Worm (Caenorhabditis elegans) whole organism, L1 larva: ENCODE data around the gene zim-3.
A peak's percentile ranks its signal among the peaks of the same experiment; 100 is the strongest.

Experiments
- C04F5.9 ChIP-seq: sonication (generic microtip); optimal IDR thresholded peaks from 2 replicates; lab custom pipeline; 2016; ENCODE audit warnings: missing genetic modification characterization, missing compliant biosample characterization
- blmp-1 ChIP-seq: fragments of 150-350 bp; optimal IDR thresholded peaks from 2 replicates; lab custom pipeline; 2014; ENCODE audit warnings: missing biosample characterization, missing genetic modification characterization
- ceh-82 ChIP-seq, 3 experiments: fragments of 150-350 bp in 1 of 3; sonication (generic microtip) in 2 of 3; optimal IDR thresholded peaks; 2 replicates each; lab custom pipeline; 2014 to 2017; ENCODE audit warnings: missing biosample characterization in 3 of 3, missing genetic modification characterization in 3 of 3
- dsc-1 ChIP-seq: sonication (generic microtip); optimal IDR thresholded peaks from 2 replicates; lab custom pipeline; 2016; ENCODE audit warnings: mild to moderate bottlenecking, missing genetic modification characterization, missing compliant biosample characterization
- efl-1 ChIP-seq, 4 experiments: fragments of 150-350 bp; optimal IDR thresholded peaks in 3 of 4; peaks in 1 of 4; 1 replicate in 1 of 4; 2 replicates in 3 of 4; lab custom pipeline; 2014; ENCODE audit warnings: missing biosample characterization in 2 of 4, missing genetic modification characterization in 2 of 4, missing genetic modification reagents in 2 of 4
- efl-3 ChIP-seq: fragments of 200-800 bp; sonication (Bioruptor generic); optimal IDR thresholded peaks from 2 replicates; lab custom pipeline; 2018; ENCODE audit warnings: mild to moderate bottlenecking, missing genetic modification characterization, missing compliant biosample characterization
- elt-2 ChIP-seq: sonication (generic microtip); optimal IDR thresholded peaks from 2 replicates; lab custom pipeline; 2016; ENCODE audit warnings: missing genetic modification characterization, mild to moderate bottlenecking, inconsistent platforms, missing compliant biosample characterization, missing genetic modification reagents
- fkh-10 ChIP-seq: sonication (generic microtip); optimal IDR thresholded peaks from 2 replicates; lab custom pipeline; 2017; ENCODE audit warnings: missing biosample characterization, missing genetic modification reagents, missing genetic modification characterization
- fkh-8 ChIP-seq: sonication (generic microtip); optimal IDR thresholded peaks from 2 replicates; lab custom pipeline; 2016; ENCODE audit warnings: mild to moderate bottlenecking, missing genetic modification characterization, missing compliant biosample characterization
- hlh-17 ChIP-seq: fragments of 200-800 bp; sonication (Bioruptor generic); optimal IDR thresholded peaks from 2 replicates; lab custom pipeline; 2018; ENCODE audit warnings: missing genetic modification characterization, mild to moderate bottlenecking, missing compliant biosample characterization, moderate library complexity, borderline replicate concordance
- hlh-4 ChIP-seq: sonication (generic microtip); optimal IDR thresholded peaks from 2 replicates; lab custom pipeline; 2016; ENCODE audit warnings: mild to moderate bottlenecking, missing genetic modification characterization, missing compliant biosample characterization
- isw-1 ChIP-seq: fragments of 200-800 bp; sonication (Bioruptor generic); IDR thresholded peaks from 2 replicates; pipeline ENCODE4 v1.3.6; 2022; ENCODE audit warnings: missing genetic modification characterization, missing compliant biosample characterization
- lin-14 ChIP-seq: fragments of 200-800 bp; sonication (Bioruptor generic); optimal IDR thresholded peaks from 2 replicates; lab custom pipeline; 2018; ENCODE audit warnings: mild to moderate bottlenecking, missing genetic modification characterization, moderate library complexity, missing compliant biosample characterization
- lin-15B ChIP-seq: fragments of 150-350 bp; sonication (generic microtip); optimal IDR thresholded peaks from 3 replicates; lab custom pipeline; 2014; ENCODE audit warnings: missing biosample characterization, missing genetic modification characterization
- lin-35 ChIP-seq, 2 experiments: fragments of 150-350 bp; optimal IDR thresholded peaks; 2 replicates each; lab custom pipeline; 2014; ENCODE audit warnings: missing biosample characterization in 2 of 2, missing genetic modification characterization in 2 of 2, missing genetic modification reagents in 2 of 2
- lin-39 ChIP-seq: fragments of 150-350 bp; optimal IDR thresholded peaks from 2 replicates; lab custom pipeline; 2014; ENCODE audit warnings: missing biosample characterization, missing genetic modification reagents, missing genetic modification characterization
- lir-3 ChIP-seq: sonication (generic microtip); optimal IDR thresholded peaks from 2 replicates; lab custom pipeline; 2016; ENCODE audit warnings: mild to moderate bottlenecking, missing genetic modification characterization, moderate library complexity, missing compliant biosample characterization; ENCODE audit not compliant: poor library complexity
- lsy-2 ChIP-seq, 2 experiments: fragments of 150-350 bp; optimal IDR thresholded peaks; 2 replicates each; lab custom pipeline; 2014; ENCODE audit warnings: missing biosample characterization in 2 of 2, missing genetic modification characterization in 2 of 2
- nhr-47 ChIP-seq: sonication (generic microtip); optimal IDR thresholded peaks from 2 replicates; lab custom pipeline; 2016; ENCODE audit warnings: mild to moderate bottlenecking, missing genetic modification characterization, moderate library complexity, missing compliant biosample characterization
- nhr-71 ChIP-seq: sonication (generic microtip); optimal IDR thresholded peaks from 2 replicates; lab custom pipeline; 2016; ENCODE audit warnings: mild to moderate bottlenecking, missing genetic modification characterization, moderate library complexity, missing compliant biosample characterization
- nhr-77 ChIP-seq: fragments of 150-350 bp; optimal IDR thresholded peaks from 2 replicates; lab custom pipeline; 2014; ENCODE audit warnings: missing biosample characterization, missing genetic modification characterization
- nhr-84 ChIP-seq: sonication (generic microtip); optimal IDR thresholded peaks from 2 replicates; lab custom pipeline; 2017; ENCODE audit warnings: missing biosample characterization, missing genetic modification characterization
- pqm-1 ChIP-seq: sonication (generic microtip); optimal IDR thresholded peaks from 3 replicates; lab custom pipeline; 2017; ENCODE audit warnings: missing biosample characterization, missing genetic modification characterization
- sox-4 ChIP-seq: sonication (generic microtip); optimal IDR thresholded peaks from 2 replicates; lab custom pipeline; 2016; ENCODE audit warnings: missing genetic modification characterization, missing compliant biosample characterization
- swsn-7 ChIP-seq: sonication (generic microtip); optimal IDR thresholded peaks from 2 replicates; lab custom pipeline; 2016; ENCODE audit warnings: missing genetic modification characterization, missing compliant biosample characterization
- unc-30 ChIP-seq: sonication (generic microtip); optimal IDR thresholded peaks from 2 replicates; lab custom pipeline; 2017; ENCODE audit warnings: missing biosample characterization, missing genetic modification characterization
- unc-62 ChIP-seq: fragments of 150-350 bp; optimal IDR thresholded peaks from 2 replicates; lab custom pipeline; 2014; ENCODE audit warnings: missing biosample characterization, missing genetic modification reagents, missing genetic modification characterization
- unc-86 ChIP-seq: sonication (generic microtip); optimal IDR thresholded peaks from 2 replicates; lab custom pipeline; 2016; ENCODE audit warnings: missing genetic modification characterization, missing compliant biosample characterization

The zim-3 gene

DNA sequence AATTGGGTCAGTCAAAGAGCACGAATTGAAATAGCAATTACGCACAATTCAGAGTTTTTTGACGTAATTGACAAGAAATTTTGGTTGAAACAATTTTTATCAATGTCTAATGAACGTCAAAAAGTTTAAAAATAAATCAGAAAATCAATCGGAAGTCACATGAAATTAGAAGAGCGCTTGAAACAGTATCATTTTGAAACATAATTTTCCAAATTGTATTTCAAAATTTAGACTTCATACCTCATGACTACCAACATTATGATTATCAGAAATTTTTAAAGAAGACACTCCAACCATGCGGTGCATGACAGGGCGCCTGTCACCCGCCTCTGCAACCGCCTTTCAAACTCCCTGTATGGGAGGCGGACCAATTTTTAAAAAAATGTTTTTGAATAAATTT, 45.2 kb upstream of the zim-3 start:
- TF ChIP-seq hlh-17 (GFP tag; lab: Kevin White, UChicago) = no peak
- no peak for TF ChIP-seq efl-3 (GFP tag; lab: Kevin White, UChicago)
- TF ChIP-seq isw-1 (GFP tag; lab: Robert Waterston, UW) = no peak
- no peak for TF ChIP-seq C04F5.9 (tag; lab: Kevin White, UChicago)
- TF ChIP-seq lin-15B (tag; lab: Kevin White, UChicago) = no peak
- peak; percentile 31 for TF ChIP-seq elt-2 (tag; lab: Kevin White, UChicago)

DNA sequence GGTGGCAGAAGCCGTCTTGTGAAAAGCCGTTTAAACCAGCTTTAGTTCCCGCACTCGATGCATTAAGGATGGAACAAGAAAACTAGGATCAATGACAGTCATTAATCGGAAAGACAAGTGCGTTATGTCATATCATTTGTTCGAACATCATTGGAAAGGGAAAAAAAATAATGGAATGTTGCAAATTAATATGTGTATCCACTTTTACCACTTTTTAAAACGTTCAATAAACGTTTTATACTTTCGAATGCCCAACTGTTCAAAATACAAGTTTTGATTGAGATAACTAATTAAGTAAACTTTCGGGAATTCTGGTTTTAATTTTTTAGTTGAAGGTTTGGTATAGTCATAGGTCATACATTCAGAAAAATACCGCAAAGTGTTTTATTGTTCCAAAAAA, 43.4 kb upstream of the zim-3 start, which contains the start of gene C02F4.4:
C02F4.4 (minus strand) TSS at position 101 of the 400 bp plus-strand sequence.
- TF ChIP-seq blmp-1 (tag; lab: Kevin White, UChicago) = peak; percentile 15
- no peak for TF ChIP-seq nhr-71

DNA sequence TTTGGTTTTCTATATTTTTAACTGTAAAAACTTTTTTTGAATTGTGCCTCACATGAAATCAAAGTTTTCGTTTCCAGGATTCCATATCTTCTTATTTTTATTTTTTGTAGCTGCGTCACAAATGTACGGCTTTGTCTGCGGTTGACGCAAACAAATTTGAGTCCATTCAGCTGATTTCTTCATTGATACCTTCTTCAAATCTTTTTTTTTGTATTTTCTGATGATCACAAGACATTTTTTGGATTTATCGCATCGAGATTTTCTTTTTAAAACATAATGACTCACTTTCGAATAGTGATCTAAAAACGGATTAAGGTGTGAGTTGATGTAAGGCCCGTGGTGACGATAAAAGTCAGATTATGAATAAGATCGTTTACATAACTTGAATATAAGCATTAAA, 39.9 kb upstream of the zim-3 start:
- TF ChIP-seq fkh-8 (tag; lab: Kevin White, UChicago) (peak; percentile 54), dsc-1 (tag; lab: Kevin White, UChicago) (peak; percentile 69), hlh-4 (tag; lab: Kevin White, UChicago) (no peak), sox-4 (tag; lab: Kevin White, UChicago) (peak; percentile 55), nhr-71 (peak; percentile 3)

DNA sequence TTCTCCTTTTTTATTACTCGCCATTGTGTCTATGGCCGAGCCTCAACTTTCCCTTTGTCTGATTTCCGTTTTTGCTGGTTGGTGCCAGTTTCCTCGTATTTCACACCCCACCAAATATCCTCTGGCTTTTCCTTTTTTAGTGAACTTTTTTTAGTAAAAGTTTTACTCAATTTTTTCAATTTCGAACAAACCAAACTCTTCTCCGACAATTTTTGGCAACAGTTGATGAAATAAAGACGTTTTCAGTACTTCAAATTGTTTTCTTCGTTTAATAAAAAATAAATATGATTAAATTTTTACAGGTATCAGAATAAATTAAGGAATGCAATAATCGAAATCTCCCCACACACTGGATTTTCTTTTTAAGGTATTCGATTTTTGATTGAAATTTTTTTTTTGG, 37.4 kb upstream of the zim-3 start, which contains the start of gene cal-4:
cal-4 (plus strand) TSS at position 301 of the 400 bp plus-strand sequence.
- TF ChIP-seq swsn-7 = no peak
- peak; percentile 9 for TF ChIP-seq lin-14 (GFP tag; lab: Kevin White, UChicago)

DNA sequence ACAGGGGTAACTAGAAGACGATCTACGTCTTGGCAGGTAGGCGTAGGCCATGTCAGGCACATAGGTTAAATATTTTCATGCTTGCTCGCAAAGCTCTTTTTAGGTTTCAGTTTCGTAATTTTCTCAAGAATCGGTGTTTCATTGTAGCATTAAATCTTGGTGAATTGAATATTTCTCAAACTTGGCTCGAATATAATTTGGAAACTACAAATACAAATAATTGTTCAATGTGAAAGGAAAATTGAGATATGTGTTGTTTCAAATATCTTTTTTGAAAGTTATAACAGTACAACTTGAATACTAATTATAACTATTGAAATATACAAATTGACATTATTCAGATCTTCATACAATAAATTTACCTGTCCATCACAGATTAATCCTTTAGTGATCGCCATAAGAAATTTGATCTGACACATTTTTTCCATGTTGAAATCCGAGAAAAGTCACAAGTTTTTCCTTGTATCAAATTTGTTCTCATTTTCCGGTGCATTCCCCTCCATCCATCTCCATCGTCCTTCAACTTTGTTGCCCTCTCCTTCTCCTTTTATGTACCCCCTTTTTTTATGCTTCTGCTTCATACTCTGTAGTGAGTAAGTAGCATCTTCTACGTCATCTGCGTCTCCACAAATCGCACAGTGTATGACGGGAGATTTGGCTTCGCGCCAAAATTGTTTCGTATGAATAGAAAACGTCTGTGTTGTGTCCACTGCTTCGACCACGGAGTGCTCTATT, 34.3 kb upstream of the zim-3 start, which contains the start of gene C02F4.5:
C02F4.5 (minus strand) TSS at position 51 of the 735 bp plus-strand sequence.
- TF ChIP-seq nhr-71 (peak; percentile 28), lin-35 (GFP tag; optimal IDR thresholded peaks at IDR 0.05; lab: Kevin White, UChicago) (peak in 1 of 2 experiments; percentile 5), fkh-8 (tag; lab: Kevin White, UChicago) (peak; percentile 60), unc-86 (tag; lab: Kevin White, UChicago) (peak; percentile 25), unc-30 (tag; lab: Kevin White, UChicago) (no peak), nhr-47 (tag; lab: Kevin White, UChicago) (peak; percentile 6), swsn-7 (peak; percentile 2), ceh-82 (tag; optimal IDR thresholded peaks at IDR 0.05; lab: Kevin White, UChicago) (peak in 1 of 3 experiments; percentile 24), lin-39 (tag; lab: Kevin White, UChicago) (no peak), fkh-10 (GFP tag; lab: Kevin White, UChicago) (peak; percentile 74), lin-14 (GFP tag; lab: Kevin White, UChicago) (peak; percentile 70), nhr-84 (no peak), unc-62 (GFP tag; lab: Kevin White, UChicago) (no peak), pqm-1 (tag; lab: Kevin White, UChicago) (no peak), efl-1 (optimal IDR thresholded peaks at IDR 0.05; lab: Kevin White, UChicago) (no peak), efl-1 (GFP tag; optimal IDR thresholded peaks at IDR 0.05 in 1 of 2; lab: Kevin White, UChicago) (peak in 1 of 2 experiments; percentile 32)

DNA sequence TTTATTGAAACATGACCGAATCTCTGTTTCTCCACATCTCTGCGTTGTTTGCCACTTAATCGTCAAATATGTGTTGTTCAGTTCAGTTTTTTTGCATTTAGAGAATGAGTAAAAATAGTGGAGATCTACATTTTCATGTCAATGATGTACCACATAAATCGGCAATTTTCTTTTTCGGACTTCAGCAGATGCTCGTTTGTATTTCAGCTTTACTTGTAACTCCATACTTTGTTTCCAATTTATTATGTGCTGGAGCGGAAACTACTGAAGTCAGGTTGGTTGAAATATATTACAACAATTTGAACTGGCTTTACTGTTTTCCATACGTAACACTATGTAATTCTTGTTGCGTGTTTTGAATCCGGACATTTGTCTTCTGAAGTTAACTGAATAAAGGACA, 27.9 kb upstream of the zim-3 start, which contains the start of gene T07G12.2:
T07G12.2 (plus strand) TSS at position 62 of the 400 bp plus-strand sequence.
- TF ChIP-seq nhr-77 (tag; lab: Kevin White, UChicago) = no peak

DNA sequence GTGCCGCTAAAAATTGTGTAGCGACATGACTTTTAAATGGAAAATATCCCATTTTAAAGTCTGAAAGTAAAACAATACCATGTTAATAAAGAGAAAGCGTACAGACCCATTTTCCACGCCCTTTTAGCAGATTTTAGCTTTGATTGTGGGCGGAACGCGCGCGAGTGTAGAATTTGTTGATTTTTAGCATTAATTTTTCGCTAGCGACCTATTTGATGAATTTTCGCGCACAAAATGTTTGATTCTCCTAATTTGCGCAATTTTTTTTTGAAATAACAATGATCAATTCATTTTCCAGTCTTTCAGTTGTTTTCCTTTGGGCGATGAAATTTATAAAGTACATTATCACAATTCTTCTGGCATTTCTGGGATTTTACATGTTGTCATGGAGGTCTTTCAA, 24.9 kb upstream of the zim-3 start, which contains the start of gene T07G12.3:
T07G12.3 (plus strand) TSS at position 301 of the 400 bp plus-strand sequence.
- TF ChIP-seq lin-15B (tag; lab: Kevin White, UChicago) = no peak
- no peak for TF ChIP-seq lsy-2 (tag; optimal IDR thresholded peaks at IDR 0.05; lab: Kevin White, UChicago)
- TF ChIP-seq lir-3 (tag; lab: Kevin White, UChicago) = no peak
- no peak for TF ChIP-seq nhr-47 (tag; lab: Kevin White, UChicago)
